Worm (Caenorhabditis elegans): Measurements from ENCODE around the gene msp-49.

DNA sequence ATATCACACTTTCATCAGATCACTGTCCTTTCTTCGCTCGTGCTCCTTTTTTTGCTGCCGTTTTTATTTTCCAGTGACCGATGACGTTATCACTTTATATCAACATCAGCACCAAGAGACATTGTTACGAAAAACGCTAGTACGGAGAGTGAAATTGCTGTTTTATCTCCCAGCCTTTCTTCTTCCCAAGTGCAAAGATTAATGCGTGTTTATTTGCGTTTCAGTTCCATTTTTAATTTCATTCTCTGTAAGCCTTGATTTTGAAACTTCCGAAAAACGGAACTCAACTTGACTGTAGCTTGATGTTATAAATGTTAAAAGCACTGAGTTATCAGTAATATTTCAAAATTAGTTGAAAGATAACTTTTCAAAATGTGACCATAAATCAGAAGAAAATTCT is 7.3 kb upstream of the msp-49 start:
- TF ChIP-seq attf-5 (GFP tag; optimal IDR thresholded peaks at IDR 0.05) = no peak
- no peak for TF ChIP-seq ama-1 (optimal IDR thresholded peaks at IDR 0.05)
- TF ChIP-seq ama-1 (GFP tag; optimal IDR thresholded peaks at IDR 0.05) = no peak
- no peak for TF ChIP-seq mxl-1 (tag; optimal IDR thresholded peaks at IDR 0.05)
- no peak for TF ChIP-seq akir-1 (GFP tag; optimal IDR thresholded peaks at IDR 0.05)
- no peak for TF ChIP-seq ztf-26 (tag; optimal IDR thresholded peaks at IDR 0.05)
- TF ChIP-seq let-607 (tag; optimal IDR thresholded peaks at IDR 0.05) = no peak
- no peak for TF ChIP-seq lsy-27 (tag; optimal IDR thresholded peaks at IDR 0.05; ENCODE audit: borderline replicate concordance, insufficient read depth)
- TF ChIP-seq dpl-1 (GFP tag; optimal IDR thresholded peaks at IDR 0.05) = no peak
- TF ChIP-seq tbx-9 (tag; optimal IDR thresholded peaks at IDR 0.05; ENCODE audit: borderline replicate concordance) = no peak
- no peak for TF ChIP-seq F49E8.2 (tag; optimal IDR thresholded peaks at IDR 0.05; ENCODE audit: insufficient read depth)
- no peak for TF ChIP-seq F10E7.11 (tag; optimal IDR thresholded peaks at IDR 0.05)

Measured in whole organism, young adult.